Worm (Caenorhabditis elegans): ENCODE measurements around the gene srh-212.

The srh-212 gene

DNA sequence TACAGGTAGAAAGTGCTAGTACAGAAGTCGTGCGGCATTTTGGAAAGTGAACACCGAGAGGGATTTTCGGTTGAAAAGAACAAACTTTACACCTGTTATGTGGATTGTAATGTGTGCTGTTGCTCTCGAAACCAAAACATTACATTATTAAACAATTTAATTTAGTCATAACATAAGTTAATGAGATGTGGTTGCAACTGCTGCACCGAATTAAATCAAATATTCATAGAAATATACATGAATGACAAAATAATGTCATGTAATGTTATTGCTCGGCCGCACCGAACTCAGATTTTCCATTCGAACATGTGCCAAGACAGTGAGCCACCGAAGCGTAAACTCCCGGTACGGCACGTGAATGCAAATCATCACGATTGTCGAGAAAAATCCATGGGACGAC lies 2.0 kb downstream of the srh-212 start, which contains the start of gene srh-213:
TSS of gene srh-213 (minus strand) at position 101 of the 400 bp plus-strand sequence.
- TF ChIP-seq nhr-237 (tag; optimal IDR thresholded peaks at IDR 0.05) (no peak), F13H6.1 (tag; optimal IDR thresholded peaks at IDR 0.05) (no peak), sma-3 (GFP tag; optimal IDR thresholded peaks at IDR 0.05) (no peak), ama-1 (optimal IDR thresholded peaks at IDR 0.05) (no peak), nhr-21 (tag; optimal IDR thresholded peaks at IDR 0.05) (no peak), lsy-2 (tag; optimal IDR thresholded peaks at IDR 0.05) (no peak), ztf-11 (tag; optimal IDR thresholded peaks at IDR 0.05) (no peak), unc-39 (tag; optimal IDR thresholded peaks at IDR 0.05) (no peak), nhr-77 (tag; optimal IDR thresholded peaks at IDR 0.05) (no peak), aly-2 (tag; optimal IDR thresholded peaks at IDR 0.05) (no peak), nhr-6 (tag; optimal IDR thresholded peaks at IDR 0.05) (no peak)

DNA sequence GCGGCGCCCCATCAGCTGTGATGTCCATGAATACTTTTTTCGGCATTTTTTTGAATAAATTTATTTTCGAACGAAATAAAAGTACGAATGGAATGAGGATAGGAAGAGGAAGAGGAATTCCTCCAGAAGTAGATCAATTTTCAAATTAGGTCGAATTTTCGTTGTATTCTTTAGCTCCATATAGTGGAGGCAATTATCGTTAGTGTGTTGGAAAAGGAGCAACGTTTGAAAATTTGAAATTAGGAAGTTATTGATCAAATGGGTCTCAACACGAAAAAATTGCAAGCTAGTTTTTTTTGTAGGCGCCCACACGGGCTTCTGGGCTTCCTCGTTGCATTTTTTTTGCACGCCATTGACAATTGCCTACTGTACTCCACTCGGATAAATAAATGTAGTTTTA lies 4.9 kb downstream of the srh-212 start, which contains the start of gene T22F3.12:
TSS of gene T22F3.12 (minus strand) at position 101 of the 400 bp plus-strand sequence.
- no peak for TF ChIP-seq sem-4 (tag; optimal IDR thresholded peaks at IDR 0.05)

DNA sequence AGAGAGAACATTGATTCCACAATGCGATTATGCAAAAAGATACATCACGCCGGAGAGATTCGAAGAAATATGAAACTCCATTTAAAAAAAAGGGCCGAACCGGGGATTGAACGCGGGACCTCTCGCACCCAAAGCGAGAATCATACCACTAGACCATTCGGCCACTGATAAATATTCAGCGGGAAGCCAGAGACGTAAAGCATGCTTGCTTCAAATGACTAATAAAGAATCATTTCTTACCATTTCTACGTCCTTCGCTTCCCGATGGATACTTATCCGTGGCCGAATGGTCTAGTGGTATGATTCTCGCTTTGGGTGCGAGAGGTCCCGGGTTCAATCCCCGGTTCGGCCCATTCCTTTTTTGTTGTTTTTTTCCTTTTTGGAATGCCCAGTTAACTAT lies 8.7 kb downstream of the srh-212 start:
- TF ChIP-seq egl-27 (tag; optimal IDR thresholded peaks at IDR 0.05): no peak
- no peak for TF ChIP-seq C34F6.9 (tag; optimal IDR thresholded peaks at IDR 0.05)
- no peak for TF ChIP-seq lin-39 (tag; optimal IDR thresholded peaks at IDR 0.05)
- TF ChIP-seq unc-62 (GFP tag; optimal IDR thresholded peaks at IDR 0.05): no peak
- no peak for TF ChIP-seq ama-1 (optimal IDR thresholded peaks at IDR 0.05)
- no peak for TF ChIP-seq mdl-1 (tag; optimal IDR thresholded peaks at IDR 0.05)
- no peak for TF ChIP-seq skn-1 (tag; optimal IDR thresholded peaks at IDR 0.05)
- no peak for TF ChIP-seq nhr-6 (tag; optimal IDR thresholded peaks at IDR 0.05)
- no peak for TF ChIP-seq sma-9 (GFP tag; optimal IDR thresholded peaks at IDR 0.05)
- TF ChIP-seq sma-9 (tag; optimal IDR thresholded peaks at IDR 0.05): no peak
- no peak for TF ChIP-seq elt-3 (tag; optimal IDR thresholded peaks at IDR 0.05)
- TF ChIP-seq nhr-10 (tag; optimal IDR thresholded peaks at IDR 0.05): no peak
- no peak for TF ChIP-seq nhr-12 (tag; optimal IDR thresholded peaks at IDR 0.05)
- no peak for TF ChIP-seq mbf-1 (tag; optimal IDR thresholded peaks at IDR 0.05)
- TF ChIP-seq nhr-23 (tag; optimal IDR thresholded peaks at IDR 0.05): no peak
- TF ChIP-seq R02D3.7 (tag; optimal IDR thresholded peaks at IDR 0.05): no peak

DNA sequence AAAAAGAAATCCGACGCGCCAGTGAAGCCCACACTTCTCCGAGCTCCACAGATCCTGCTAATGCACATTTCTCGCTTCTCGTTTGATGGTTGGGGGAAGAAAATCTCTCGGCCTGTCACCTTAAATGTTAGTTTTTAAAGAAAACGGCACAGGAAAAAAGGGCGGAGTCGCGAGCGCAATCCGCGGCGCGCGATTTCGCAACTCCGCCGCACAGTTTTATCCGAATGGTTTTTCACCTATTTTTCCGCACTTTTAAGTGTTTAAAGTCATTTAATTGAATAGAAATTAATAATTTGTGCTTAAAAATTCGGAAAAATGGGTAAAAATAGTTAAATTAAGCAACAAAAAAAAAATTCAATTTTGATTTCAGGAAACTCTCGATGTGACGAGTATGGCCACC lies 9.3 kb downstream of the srh-212 start:
- TF ChIP-seq nhr-237 (tag; optimal IDR thresholded peaks at IDR 0.05): no peak
- TF ChIP-seq nhr-129 (tag; optimal IDR thresholded peaks at IDR 0.05): no peak
- TF ChIP-seq F13H6.1 (tag; optimal IDR thresholded peaks at IDR 0.05): peak; percentile 28
- TF ChIP-seq lsy-2 (tag; optimal IDR thresholded peaks at IDR 0.05): peak in 1 of 2 experiments; percentile 32
- TF ChIP-seq unc-55 (GFP tag; optimal IDR thresholded peaks at IDR 0.05): peak; percentile 44
- peak; percentile 28 for TF ChIP-seq sma-3 (GFP tag; optimal IDR thresholded peaks at IDR 0.05)
- TF ChIP-seq lin-11 (tag; optimal IDR thresholded peaks at IDR 0.05): peak; percentile 37
- peak; percentile 18 for TF ChIP-seq lin-13 (GFP tag; optimal IDR thresholded peaks at IDR 0.05)
- no peak for TF ChIP-seq blmp-1 (tag; optimal IDR thresholded peaks at IDR 0.05; ENCODE audit: insufficient read depth)
- peak; percentile 40 for TF ChIP-seq gmeb-1 (tag; optimal IDR thresholded peaks at IDR 0.05)
- peak; percentile 21 for TF ChIP-seq crh-2 (tag; optimal IDR thresholded peaks at IDR 0.05)
- TF ChIP-seq sma-9 (GFP tag; optimal IDR thresholded peaks at IDR 0.05): peak; percentile 32
- no peak for TF ChIP-seq sma-9 (tag; optimal IDR thresholded peaks at IDR 0.05)

DNA sequence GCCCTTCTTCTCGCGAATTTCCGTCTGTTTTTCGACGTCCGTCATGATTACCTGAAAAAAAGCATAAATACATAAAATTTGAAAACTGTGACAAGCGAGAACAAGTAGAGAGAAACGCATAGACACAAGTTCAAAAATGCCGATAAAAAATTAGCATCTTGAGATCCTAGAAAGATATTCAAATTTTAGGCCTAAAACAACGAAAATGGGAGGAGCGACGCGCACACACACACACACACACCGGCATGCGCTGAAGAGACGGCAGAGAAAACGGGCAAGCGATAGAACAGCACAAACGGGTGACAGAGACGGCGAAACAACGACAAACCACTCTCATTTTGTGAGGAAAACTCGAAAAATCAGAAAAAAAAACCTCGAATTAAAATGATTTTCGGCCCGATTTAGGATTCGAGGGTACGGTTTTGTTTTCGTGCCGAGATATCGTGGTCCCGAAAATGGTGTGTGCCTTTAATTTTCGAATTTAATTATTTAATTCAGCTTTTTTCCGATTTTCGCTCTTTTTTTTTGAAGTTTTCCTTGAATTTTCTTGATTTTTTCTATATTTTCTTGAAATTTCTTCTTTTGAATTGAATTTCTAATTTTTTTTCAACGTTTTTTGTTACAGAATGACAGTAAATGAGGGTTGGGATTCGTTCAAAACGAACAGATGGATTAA lies 10.8 kb downstream of the srh-212 start, which contains the start of the genes rpl-11.1 and T22F3.2:
TSS of gene rpl-11.1 (minus strand) at position 51 of the 676 bp plus-strand sequence.
TSS of gene T22F3.2 (plus strand) at position 626 of the 676 bp plus-strand sequence.
- no peak for TF ChIP-seq snpc-4 (tag; optimal IDR thresholded peaks at IDR 0.05)
- peak; percentile 34 for TF ChIP-seq nhr-129 (tag; optimal IDR thresholded peaks at IDR 0.05)
- no peak for TF ChIP-seq aly-2 (tag; optimal IDR thresholded peaks at IDR 0.05)
- TF ChIP-seq ztf-11 (tag; optimal IDR thresholded peaks at IDR 0.05): no peak
- peak; percentile 40 for TF ChIP-seq C34F6.9 (tag; optimal IDR thresholded peaks at IDR 0.05)
- peak; percentile 6 for TF ChIP-seq sma-9 (GFP tag; optimal IDR thresholded peaks at IDR 0.05)
- TF ChIP-seq sma-9 (tag; optimal IDR thresholded peaks at IDR 0.05): no peak
- peak; percentile 42 for TF ChIP-seq unc-55 (GFP tag; optimal IDR thresholded peaks at IDR 0.05)
- TF ChIP-seq lsy-2 (tag; optimal IDR thresholded peaks at IDR 0.05): peak in 1 of 2 experiments; percentile 27

Data from whole organism, L2 larva.